Worm (Caenorhabditis elegans): Measurements from ENCODE around the gene frpr-8.
A peak's percentile ranks its signal among the peaks of the same experiment; 100 is the strongest.

Gene frpr-8

DNA sequence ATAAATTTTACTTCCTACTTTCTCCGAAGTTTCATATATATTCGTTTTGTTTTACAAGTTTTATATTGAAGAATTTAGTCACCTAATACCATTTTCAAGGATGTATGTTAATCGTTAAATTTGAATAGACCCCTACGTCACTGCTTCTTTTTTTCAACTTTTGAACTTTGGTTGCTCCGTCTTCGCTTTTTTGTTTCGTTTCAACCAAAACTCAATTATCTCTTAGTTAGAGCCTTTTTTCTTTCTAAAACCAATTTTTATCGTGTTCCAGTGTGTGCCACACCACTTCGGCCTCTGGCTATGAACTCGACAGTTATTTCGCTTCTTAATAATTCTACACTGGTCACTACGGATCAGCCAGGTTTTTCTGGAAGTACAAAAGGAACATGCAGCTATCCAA lies at the start of gene frpr-8:
frpr-8 (plus strand) TSS at position 301 of the 400 bp plus-strand sequence.
- no peak for TF ChIP-seq sox-4 (tag; optimal IDR thresholded peaks at IDR 0.05)
- no peak for TF ChIP-seq lsy-2 (tag; optimal IDR thresholded peaks at IDR 0.05)
- TF ChIP-seq pax-3 (tag; optimal IDR thresholded peaks at IDR 0.05): no peak
- no peak for TF ChIP-seq efl-1 (optimal IDR thresholded peaks at IDR 0.05)
- no peak for TF ChIP-seq efl-1 (GFP tag; optimal IDR thresholded peaks at IDR 0.05 in 1 of 2)
- no peak for TF ChIP-seq ama-1 (optimal IDR thresholded peaks at IDR 0.05)
- no peak for TF ChIP-seq ceh-82 (tag; optimal IDR thresholded peaks at IDR 0.05)
- TF ChIP-seq isw-1 (GFP tag; IDR thresholded peaks at IDR 0.05): no peak
- TF ChIP-seq nhr-28 (tag; optimal IDR thresholded peaks at IDR 0.05): no peak
- TF ChIP-seq aly-2 (tag; optimal IDR thresholded peaks at IDR 0.05): no peak
- TF ChIP-seq lin-39 (tag; optimal IDR thresholded peaks at IDR 0.05): no peak
- TF ChIP-seq vab-15 (tag; optimal IDR thresholded peaks at IDR 0.05): no peak
- no peak for TF ChIP-seq nhr-20 (tag; optimal IDR thresholded peaks at IDR 0.05)
- TF ChIP-seq hlh-17 (GFP tag; optimal IDR thresholded peaks at IDR 0.05; ENCODE audit: borderline replicate concordance): no peak
- TF ChIP-seq nhr-237 (tag; optimal IDR thresholded peaks at IDR 0.05): no peak
- no peak for TF ChIP-seq unc-86 (tag; optimal IDR thresholded peaks at IDR 0.05)

DNA sequence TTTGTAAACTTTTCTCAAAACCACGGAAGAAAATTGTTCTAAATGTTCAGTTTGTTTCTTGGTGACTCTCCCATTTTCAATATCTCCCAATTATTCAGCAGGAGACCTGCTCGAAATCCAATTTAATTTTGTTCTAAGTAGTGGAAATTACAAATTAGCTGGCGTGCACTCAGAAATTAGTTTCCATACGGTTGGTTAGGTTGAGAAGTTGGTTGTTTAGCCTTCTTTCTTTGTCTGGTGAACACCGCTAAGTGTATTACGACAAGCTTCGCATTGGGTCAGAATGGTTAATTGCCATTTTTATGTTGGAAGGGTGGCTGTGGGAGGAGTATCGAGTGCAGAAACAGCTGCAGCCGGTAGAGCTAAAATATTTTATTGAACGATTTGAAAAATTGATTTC lies 49.0 kb upstream of the frpr-8 start:
- TF ChIP-seq snpc-4 (tag; optimal IDR thresholded peaks at IDR 0.05): no peak
- TF ChIP-seq ama-1 (optimal IDR thresholded peaks at IDR 0.05): no peak
- TF ChIP-seq C34B4.2 (tag; optimal IDR thresholded peaks at IDR 0.05): no peak
- TF ChIP-seq swsn-7 (tag; optimal IDR thresholded peaks at IDR 0.05): no peak
- TF ChIP-seq efl-3 (GFP tag; optimal IDR thresholded peaks at IDR 0.05): no peak
- no peak for TF ChIP-seq rnt-1 (tag; optimal IDR thresholded peaks at IDR 0.05)
- no peak for TF ChIP-seq efl-1 (optimal IDR thresholded peaks at IDR 0.05)
- TF ChIP-seq efl-1 (GFP tag; optimal IDR thresholded peaks at IDR 0.05 in 1 of 2): no peak
- no peak for TF ChIP-seq nhr-19 (GFP tag; conservative IDR thresholded peaks at IDR 0.05)
- no peak for TF ChIP-seq lin-14 (GFP tag; optimal IDR thresholded peaks at IDR 0.05)
- TF ChIP-seq nhr-12 (tag; optimal IDR thresholded peaks at IDR 0.05): no peak
- TF ChIP-seq nhr-85 (tag): no peak
- TF ChIP-seq Y116A8C.19 (tag; optimal IDR thresholded peaks at IDR 0.05; ENCODE audit: borderline replicate concordance): no peak
- TF ChIP-seq blmp-1 (tag; optimal IDR thresholded peaks at IDR 0.05): no peak
- no peak for TF ChIP-seq skn-1 (tag; optimal IDR thresholded peaks at IDR 0.05)
- no peak for TF ChIP-seq lsy-2 (tag; optimal IDR thresholded peaks at IDR 0.05)
- no peak for TF ChIP-seq isw-1 (GFP tag; IDR thresholded peaks at IDR 0.05)
- TF ChIP-seq mdl-1 (tag; optimal IDR thresholded peaks at IDR 0.05): no peak

DNA sequence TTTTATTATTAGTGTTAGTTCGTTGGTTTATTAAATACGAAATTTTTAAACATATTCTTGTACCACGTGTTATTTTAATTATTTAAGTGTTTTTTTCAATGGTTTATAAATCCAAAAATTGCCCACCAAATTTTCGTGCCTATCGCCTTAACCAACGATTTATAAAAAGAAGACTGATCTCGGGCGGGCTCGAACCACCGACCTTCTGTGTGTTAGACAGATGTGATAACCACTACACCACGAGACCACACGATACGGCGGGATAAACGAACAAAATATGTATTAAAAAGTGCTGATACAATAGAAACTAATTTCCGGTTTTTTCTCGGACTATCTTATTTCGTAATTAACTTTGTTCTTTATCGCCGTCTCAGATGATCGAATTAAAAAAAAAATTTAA lies 47.1 kb upstream of the frpr-8 start:
- TF ChIP-seq vab-15 (tag; optimal IDR thresholded peaks at IDR 0.05) (no peak), sox-4 (tag; optimal IDR thresholded peaks at IDR 0.05) (no peak), ceh-88 (GFP tag; IDR thresholded peaks at IDR 0.05) (no peak), hpl-2 (GFP tag; optimal IDR thresholded peaks at IDR 0.05) (no peak), unc-98 (GFP tag; IDR thresholded peaks at IDR 0.05) (no peak), grh-1 (GFP tag; IDR thresholded peaks at IDR 0.05) (no peak), hlh-17 (GFP tag; optimal IDR thresholded peaks at IDR 0.05; ENCODE audit: borderline replicate concordance) (no peak), mef-2 (tag; optimal IDR thresholded peaks at IDR 0.05) (no peak), nhr-71 (tag; optimal IDR thresholded peaks at IDR 0.05) (peak; percentile 50), efl-3 (GFP tag; optimal IDR thresholded peaks at IDR 0.05) (peak; percentile 7), lin-14 (GFP tag; optimal IDR thresholded peaks at IDR 0.05) (no peak), lin-15B (tag; optimal IDR thresholded peaks at IDR 0.05) (no peak), isw-1 (GFP tag; IDR thresholded peaks at IDR 0.05) (no peak), sup-37 (GFP tag; optimal IDR thresholded peaks at IDR 0.05) (no peak), fkh-8 (tag; optimal IDR thresholded peaks at IDR 0.05) (no peak), ets-5 (GFP tag; IDR thresholded peaks at IDR 0.05) (no peak), nhr-237 (tag; optimal IDR thresholded peaks at IDR 0.05) (no peak), tlp-1 (tag; optimal IDR thresholded peaks at IDR 0.05) (no peak), nhr-90 (tag; optimal IDR thresholded peaks at IDR 0.05; ENCODE audit: poor library complexity) (peak; percentile 33), rnt-1 (tag; optimal IDR thresholded peaks at IDR 0.05) (peak; percentile 42), dsc-1 (tag; optimal IDR thresholded peaks at IDR 0.05) (no peak), fkh-10 (GFP tag; optimal IDR thresholded peaks at IDR 0.05) (no peak), unc-30 (tag; optimal IDR thresholded peaks at IDR 0.05) (no peak), zag-1 (tag; optimal IDR thresholded peaks at IDR 0.05) (no peak), nhr-47 (tag; optimal IDR thresholded peaks at IDR 0.05) (peak; percentile 42), sptf-1 (tag; optimal IDR thresholded peaks at IDR 0.05) (no peak), elt-3 (tag; optimal IDR thresholded peaks at IDR 0.05) (peak in 1 of 6 experiments; percentile 6), ceh-82 (tag; optimal IDR thresholded peaks at IDR 0.05) (no peak), blmp-1 (tag; optimal IDR thresholded peaks at IDR 0.05) (no peak), lsy-2 (tag; optimal IDR thresholded peaks at IDR 0.05) (no peak), lin-35 (GFP tag; optimal IDR thresholded peaks at IDR 0.05) (peak in 1 of 2 experiments; percentile 25), aha-1 (tag; optimal IDR thresholded peaks at IDR 0.05) (no peak), unc-86 (tag; optimal IDR thresholded peaks at IDR 0.05) (no peak)
